Worm (Caenorhabditis elegans) whole organism, L1 larva: Measurements from ENCODE around the gene dlc-3.
"Not testable (repeated sequence)": the region's sequence is repeated elsewhere in the genome, so short reads cannot be mapped to it uniquely, and the experiment has no call there.

Experiments used
- C16A3.4 ChIP-seq: fragments of 150-350 bp; optimal IDR thresholded peaks from 2 replicates; lab custom pipeline; 2014; ENCODE audit warnings: missing biosample characterization, missing genetic modification characterization
- C34B4.2 ChIP-seq: sonication (generic microtip); optimal IDR thresholded peaks from 2 replicates; lab custom pipeline; 2017; ENCODE audit warnings: mild to moderate bottlenecking, missing genetic modification characterization, missing compliant biosample characterization
- F16B12.6 ChIP-seq: fragments of 150-350 bp; optimal IDR thresholded peaks from 2 replicates; lab custom pipeline; 2014; ENCODE audit warnings: missing biosample characterization, missing genetic modification characterization
- blmp-1 ChIP-seq: fragments of 150-350 bp; optimal IDR thresholded peaks from 2 replicates; lab custom pipeline; 2014; ENCODE audit warnings: missing biosample characterization, missing genetic modification characterization
- ceh-82 ChIP-seq, 3 experiments: fragments of 150-350 bp in 1 of 3; sonication (generic microtip) in 2 of 3; optimal IDR thresholded peaks; 2 replicates each; lab custom pipeline; 2014 to 2017; ENCODE audit warnings: missing biosample characterization in 3 of 3, missing genetic modification characterization in 3 of 3
- ces-1 ChIP-seq: fragments of 150-350 bp; optimal IDR thresholded peaks from 2 replicates; lab custom pipeline; 2014; ENCODE audit warnings: missing biosample characterization, missing genetic modification reagents, missing genetic modification characterization
- dpl-1 ChIP-seq, 3 experiments: fragments of 150-350 bp in 2 of 3; sonication (generic microtip) in 1 of 3; optimal IDR thresholded peaks; 2 replicates each; lab custom pipeline; 2014 to 2017; ENCODE audit warnings: missing biosample characterization in 3 of 3, missing genetic modification characterization in 3 of 3, missing genetic modification reagents in 3 of 3
- dsc-1 ChIP-seq: sonication (generic microtip); optimal IDR thresholded peaks from 2 replicates; lab custom pipeline; 2016; ENCODE audit warnings: mild to moderate bottlenecking, missing genetic modification characterization, missing compliant biosample characterization
- efl-1 ChIP-seq, 4 experiments: fragments of 150-350 bp; optimal IDR thresholded peaks in 3 of 4; peaks in 1 of 4; 1 replicate in 1 of 4; 2 replicates in 3 of 4; lab custom pipeline; 2014; ENCODE audit warnings: missing biosample characterization in 2 of 4, missing genetic modification characterization in 2 of 4, missing genetic modification reagents in 2 of 4
- lin-14 ChIP-seq: fragments of 200-800 bp; sonication (Bioruptor generic); optimal IDR thresholded peaks from 2 replicates; lab custom pipeline; 2018; ENCODE audit warnings: mild to moderate bottlenecking, missing genetic modification characterization, moderate library complexity, missing compliant biosample characterization
- lir-3 ChIP-seq: sonication (generic microtip); optimal IDR thresholded peaks from 2 replicates; lab custom pipeline; 2016; ENCODE audit warnings: mild to moderate bottlenecking, missing genetic modification characterization, moderate library complexity, missing compliant biosample characterization; ENCODE audit not compliant: poor library complexity
- nhr-71 ChIP-seq: sonication (generic microtip); optimal IDR thresholded peaks from 2 replicates; lab custom pipeline; 2016; ENCODE audit warnings: mild to moderate bottlenecking, missing genetic modification characterization, moderate library complexity, missing compliant biosample characterization
- pag-3 ChIP-seq: sonication (generic microtip); optimal IDR thresholded peaks from 2 replicates; lab custom pipeline; 2017; ENCODE audit warnings: missing genetic modification characterization, mild to moderate bottlenecking, missing compliant biosample characterization, antibody characterized with exemption, borderline replicate concordance; ENCODE audit not compliant: insufficient read depth
- pqm-1 ChIP-seq: sonication (generic microtip); optimal IDR thresholded peaks from 3 replicates; lab custom pipeline; 2017; ENCODE audit warnings: missing biosample characterization, missing genetic modification characterization
- rnt-1 ChIP-seq: sonication (generic microtip); optimal IDR thresholded peaks from 2 replicates; lab custom pipeline; 2016; ENCODE audit warnings: mild to moderate bottlenecking, missing genetic modification characterization, moderate library complexity, missing compliant biosample characterization
- snpc-4 ChIP-seq: fragments of 150-350 bp; optimal IDR thresholded peaks from 2 replicates; lab custom pipeline; 2014; ENCODE audit warnings: missing biosample characterization, missing genetic modification characterization
- sptf-1 ChIP-seq: fragments of 150-350 bp; optimal IDR thresholded peaks from 2 replicates; lab custom pipeline; 2014; ENCODE audit warnings: missing biosample characterization, missing genetic modification characterization
- unc-86 ChIP-seq: sonication (generic microtip); optimal IDR thresholded peaks from 2 replicates; lab custom pipeline; 2016; ENCODE audit warnings: missing genetic modification characterization, missing compliant biosample characterization
- vab-15 ChIP-seq: sonication (generic microtip); optimal IDR thresholded peaks from 2 replicates; lab custom pipeline; 2017; ENCODE audit warnings: missing genotype, mild to moderate bottlenecking, missing genetic modification characterization, missing compliant biosample characterization
- ztf-11 ChIP-seq, 2 experiments: sonication (generic microtip); optimal IDR thresholded peaks; 2 replicates each; lab custom pipeline; 2016 to 2017; ENCODE audit warnings: missing genetic modification characterization in 2 of 2, missing biosample characterization in 1 of 2, missing compliant biosample characterization in 1 of 2

The dlc-3 gene

DNA sequence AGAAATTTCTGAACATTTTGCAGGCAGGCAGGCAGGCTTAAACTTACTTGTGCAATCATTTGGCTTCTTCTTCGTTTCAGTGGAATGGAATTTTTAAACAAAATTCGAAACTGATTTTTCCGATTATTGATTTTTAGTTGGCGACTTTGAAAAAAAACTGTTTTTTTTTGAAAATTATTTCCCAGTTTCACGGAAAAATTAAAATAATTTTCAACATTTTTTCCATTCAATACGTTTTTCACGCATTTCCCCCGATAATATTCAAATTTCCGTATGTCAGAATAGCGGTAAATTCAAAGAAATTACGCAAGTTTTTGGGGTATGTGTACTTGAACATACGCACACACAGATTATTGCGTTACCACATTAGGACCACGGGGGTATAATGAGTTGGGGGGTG lies 38.9 kb downstream of the dlc-3 start, which contains the start of gene VY10G11R.1:
Gene VY10G11R.1, minus strand, starts transcription at position 101 of the 400 bp plus-strand sequence.
- not testable (repeated sequence) for TF ChIP-seq unc-86 (tag; lab: Kevin White, UChicago); C16A3.4 (tag; lab: Kevin White, UChicago); efl-1 (optimal IDR thresholded peaks at IDR 0.05; lab: Kevin White, UChicago); efl-1 (GFP tag; optimal IDR thresholded peaks at IDR 0.05 in 1 of 2; lab: Kevin White, UChicago)
- TF ChIP-seq, all 84 proteins: peak for 0; not testable (repeated sequence) for 84

ce11 chrIV:16471569-16471968 lies 39.5 kb downstream of the dlc-3 start:
- TF ChIP-seq blmp-1 (no peak), snpc-4 (tag; lab: Kevin White, UChicago) (peak; percentile 0), dsc-1 (tag; lab: Kevin White, UChicago) (no peak), F16B12.6 (tag; lab: Kevin White, UChicago) (no peak), rnt-1 (tag; lab: Kevin White, UChicago) (no peak)

ce11 chrIV:16476081-16476480 lies 44.1 kb downstream of the dlc-3 start:
- TF ChIP-seq ceh-82 (tag; optimal IDR thresholded peaks at IDR 0.05; lab: Kevin White, UChicago) (peak in 1 of 3 experiments; percentile 33), lir-3 (tag; lab: Kevin White, UChicago) (no peak), vab-15 (tag; lab: Kevin White, UChicago) (no peak), dpl-1 (GFP tag; optimal IDR thresholded peaks at IDR 0.05; lab: Kevin White, UChicago) (peak in 1 of 3 experiments; percentile 16), ces-1 (GFP tag; lab: Kevin White, UChicago) (peak; percentile 77)

DNA sequence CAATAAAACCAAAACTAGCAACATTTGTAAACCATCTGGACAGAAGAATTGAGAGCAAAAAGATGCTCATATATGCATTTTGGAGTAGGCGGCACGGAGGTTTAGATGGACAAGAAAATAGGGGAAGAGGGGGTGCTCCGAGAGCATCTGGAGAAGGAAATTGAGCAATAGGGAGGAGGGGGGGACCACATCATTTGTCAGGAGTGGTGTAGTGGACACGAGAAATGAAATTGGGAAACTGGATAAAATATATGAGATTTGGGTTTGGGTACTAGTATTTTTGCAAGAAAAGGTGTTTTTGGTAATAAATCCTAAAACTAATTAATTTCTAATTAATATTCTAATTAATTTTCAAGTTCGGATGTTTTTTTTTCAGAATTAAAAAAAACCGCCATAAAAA lies 45.1 kb downstream of the dlc-3 start, which contains the start of gene Y51H4A.1:
Gene Y51H4A.1, minus strand, starts transcription at position 127 of the 400 bp plus-strand sequence.
- TF ChIP-seq lin-14 (GFP tag; lab: Kevin White, UChicago), result peak; percentile 27
- TF ChIP-seq unc-86 (tag; lab: Kevin White, UChicago), result no peak

DNA sequence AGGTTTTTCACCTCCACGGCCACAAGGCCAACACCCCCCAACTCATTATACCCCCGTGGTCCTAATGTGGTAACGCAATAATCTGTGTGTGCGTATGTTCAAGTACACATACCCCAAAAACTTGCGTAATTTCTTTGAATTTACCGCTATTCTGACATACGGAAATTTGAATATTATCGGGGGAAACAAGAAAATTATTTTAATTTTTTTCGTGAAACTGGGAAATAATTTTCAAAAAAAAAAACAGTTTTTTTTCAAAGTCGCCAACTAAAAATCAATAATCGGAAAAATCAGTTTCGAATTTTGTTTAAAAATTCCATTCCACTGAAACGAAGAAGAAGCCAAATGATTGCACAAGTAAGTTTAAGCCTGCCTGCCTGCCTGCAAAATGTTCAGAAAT lies 48.9 kb downstream of the dlc-3 start, which contains the start of gene Y51H4A.938:
Gene Y51H4A.938, plus strand, starts transcription at position 301 of the 400 bp plus-strand sequence.
- not testable (repeated sequence) for TF ChIP-seq pag-3 (tag; lab: Kevin White, UChicago); ztf-11 (tag; optimal IDR thresholded peaks at IDR 0.05; lab: Kevin White, UChicago); snpc-4 (tag; lab: Kevin White, UChicago)
- TF ChIP-seq, all 84 proteins: peak for 0; not testable (repeated sequence) for 84

ce11 chrIV:16482790-16483189 lies 50.8 kb downstream of the dlc-3 start:
- TF ChIP-seq C34B4.2 (tag; lab: Kevin White, UChicago) (no peak), sptf-1 (tag; lab: Kevin White, UChicago) (no peak), efl-1 (optimal IDR thresholded peaks at IDR 0.05; lab: Kevin White, UChicago) (no peak), efl-1 (GFP tag; optimal IDR thresholded peaks at IDR 0.05 in 1 of 2; lab: Kevin White, UChicago) (no peak), lin-14 (GFP tag; lab: Kevin White, UChicago) (peak; percentile 6), dsc-1 (tag; lab: Kevin White, UChicago) (peak; percentile 47)

ce11 chrIV:16483273-16484204 lies 51.5 kb downstream of the dlc-3 start:
- TF ChIP-seq nhr-71 (tag; lab: Kevin White, UChicago) (peak; percentile 9), pqm-1 (tag; lab: Kevin White, UChicago) (no peak), efl-1 (optimal IDR thresholded peaks at IDR 0.05; lab: Kevin White, UChicago) (no peak), efl-1 (GFP tag; optimal IDR thresholded peaks at IDR 0.05 in 1 of 2; lab: Kevin White, UChicago) (peak; percentile 56 to 94), dpl-1 (GFP tag; optimal IDR thresholded peaks at IDR 0.05; lab: Kevin White, UChicago) (peak in 2 of 3 experiments; percentile 7 to 32)
